Fruit fly (Drosophila melanogaster): ENCODE data around the gene Past1.
A peak's percentile ranks its signal among the peaks of the same experiment; 100 is the strongest.

The Past1 gene

dm6 chr3R:12722392-12722914 lies 25.3 kb downstream of the Past1 start, which contains the start of gene Men (continued):
- TF ChIP-seq nau (GFP tag; optimal IDR thresholded peaks at IDR 0.05), result no peak
- TF ChIP-seq sna (GFP tag; IDR thresholded peaks at IDR 0.05; ENCODE audit: partially characterized antibody), result no peak
- TF ChIP-seq gsb-n (tag; optimal IDR thresholded peaks at IDR 0.05), result peak; percentile 45
- no peak for TF ChIP-seq CG33213 (GFP tag; optimal IDR thresholded peaks at IDR 0.05)
- TF ChIP-seq Lhr (GFP tag; optimal IDR thresholded peaks at IDR 0.05), result no peak
- no peak for TF ChIP-seq Usf (GFP tag; optimal IDR thresholded peaks at IDR 0.05)
- no peak for TF ChIP-seq CG43689 (GFP tag; IDR thresholded peaks at IDR 0.05)
- no peak for TF ChIP-seq Sin3A (optimal IDR thresholded peaks at IDR 0.05)
- no peak for TF ChIP-seq CG2875 (GFP tag; optimal IDR thresholded peaks at IDR 0.05)
- TF ChIP-seq Sry-δ (GFP tag; optimal IDR thresholded peaks at IDR 0.05), result no peak
- TF ChIP-seq nerfin-2 (GFP tag; IDR thresholded peaks at IDR 0.05; ENCODE audit: partially characterized antibody), result no peak
- TF ChIP-seq CG1529 (GFP tag; optimal IDR thresholded peaks at IDR 0.05), result peak; percentile 25
- no peak for TF ChIP-seq D19B (GFP tag; optimal IDR thresholded peaks at IDR 0.05)
- TF ChIP-seq croc (GFP tag; conservative IDR thresholded peaks at IDR 0.05), result peak; percentile 29; the same call in 2 of the 3 replicates
- no peak for TF ChIP-seq CG42726 (GFP tag; IDR thresholded peaks at IDR 0.05; ENCODE audit: partially characterized antibody)
- TF ChIP-seq ap (GFP tag; IDR thresholded peaks at IDR 0.05), result peak; percentile 37; the same call in 1 of the 2 replicates
- no peak for TF ChIP-seq CG16863 (GFP tag; optimal IDR thresholded peaks at IDR 0.05)
- TF ChIP-seq fu2 (GFP tag; optimal IDR thresholded peaks at IDR 0.05), result no peak
- no peak for TF ChIP-seq Optix (GFP tag; IDR thresholded peaks at IDR 0.05)
- TF ChIP-seq CG7963 (GFP tag; IDR thresholded peaks at IDR 0.05; ENCODE audit: partially characterized antibody), result no peak
- no peak for TF ChIP-seq Doc2 (GFP tag; IDR thresholded peaks at IDR 0.05)
- TF ChIP-seq CG8944 (GFP tag; optimal IDR thresholded peaks at IDR 0.05), result no peak
- TF ChIP-seq kni (GFP tag; optimal IDR thresholded peaks at IDR 0.05), result no peak
- no peak for TF ChIP-seq Dip3 (GFP tag; optimal IDR thresholded peaks at IDR 0.05)
- peak; percentile 36; the same call in 1 of the 2 replicates for TF ChIP-seq onecut (GFP tag; IDR thresholded peaks at IDR 0.05)
- no peak for TF ChIP-seq crp (GFP tag; optimal IDR thresholded peaks at IDR 0.05)
- TF ChIP-seq CG7839 (tag; optimal IDR thresholded peaks at IDR 0.05), result peak; percentile 82
- no peak for TF ChIP-seq CG31224 (GFP tag; IDR thresholded peaks at IDR 0.05)
- peak; percentile 73 for TF ChIP-seq cwo (GFP tag; optimal IDR thresholded peaks at IDR 0.05)
- TF ChIP-seq run (tag; optimal IDR thresholded peaks at IDR 0.05), result peak; percentile 31
- TF ChIP-seq Tbp (GFP tag; optimal IDR thresholded peaks at IDR 0.05), result no peak
- no peak for TF ChIP-seq ttk (GFP tag; IDR thresholded peaks at IDR 0.05)
- peak; percentile 68 for TF ChIP-seq Xrp1 (GFP tag; IDR thresholded peaks at IDR 0.05)
- TF ChIP-seq CG1602 (GFP tag; optimal IDR thresholded peaks at IDR 0.05), result peak; percentile 26
- TF ChIP-seq Gsc (GFP tag; IDR thresholded peaks at IDR 0.05), result no peak
- peak; percentile 19; the same call in 1 of the 2 replicates for TF ChIP-seq ro (GFP tag; IDR thresholded peaks at IDR 0.05)
- no peak for TF ChIP-seq zen2 (GFP tag; IDR thresholded peaks at IDR 0.05; ENCODE audit: partially characterized antibody)
- TF ChIP-seq CG11504 (tag; optimal IDR thresholded peaks at IDR 0.05), result peak; percentile 85
- no peak for TF ChIP-seq CG14860 (GFP tag; IDR thresholded peaks at IDR 0.05; ENCODE audit: partially characterized antibody)
- peak; percentile 34 for TF ChIP-seq twi (tag; optimal IDR thresholded peaks at IDR 0.05)
- peak; percentile 73 for TF ChIP-seq Sox102F (GFP tag; optimal IDR thresholded peaks at IDR 0.05)
- no peak for TF ChIP-seq fd64A (GFP tag; optimal IDR thresholded peaks at IDR 0.05)
- no peak for TF ChIP-seq CG10321 (GFP tag; IDR thresholded peaks at IDR 0.05)
- peak; percentile 19 for TF ChIP-seq Nf-YB (GFP tag; optimal IDR thresholded peaks at IDR 0.05)
- TF ChIP-seq gro (GFP tag; optimal IDR thresholded peaks at IDR 0.05), result no peak
- TF ChIP-seq hbn (GFP tag; IDR thresholded peaks at IDR 0.05; ENCODE audit: partially characterized antibody), result no peak
- no peak for TF ChIP-seq gfzf (GFP tag; optimal IDR thresholded peaks at IDR 0.05)
- no peak for TF ChIP-seq CG34422 (GFP tag; IDR thresholded peaks at IDR 0.05)
- peak; percentile 49 for TF ChIP-seq PHDP (tag; optimal IDR thresholded peaks at IDR 0.05)
- TF ChIP-seq CG17385 (GFP tag; optimal IDR thresholded peaks at IDR 0.05), result peak; percentile 62

Measured in whole organism, embryonic.